Fruit fly (Drosophila melanogaster) whole organism, embryonic: ENCODE results near the gene CG6959.

ENCODE experiments used
- Adf1 ChIP-seq: fragments of 200-800 bp; sonication (Bioruptor generic); IDR thresholded peaks from 2 replicates; pipeline ENCODE4 v1.3.6; 2022; ENCODE audit warnings: missing biosample characterization, missing genetic modification characterization
- Bgb ChIP-seq: fragments of 200-800 bp; sonication (Bioruptor generic); IDR thresholded peaks from 2 replicates; pipeline ENCODE4 v1.3.6; 2022; ENCODE audit warnings: missing biosample characterization, missing genetic modification characterization; ENCODE audit not compliant: partially characterized antibody
- CG10321 ChIP-seq: fragments of 200-800 bp; sonication (Bioruptor generic); IDR thresholded peaks from 2 replicates; pipeline ENCODE4 v1.3.6; 2022; ENCODE audit warnings: missing biosample characterization, missing genetic modification characterization
- CG10565 ChIP-seq: fragments of 200-800 bp; sonication (Bioruptor generic); optimal IDR thresholded peaks from 3 replicates; lab custom pipeline; 2016; ENCODE audit warnings: missing biosample characterization, mild to moderate bottlenecking, missing genetic modification characterization
- CG11696 ChIP-seq: fragments of 200-800 bp; sonication (Bioruptor generic); IDR thresholded peaks from 2 replicates; pipeline ENCODE4 v1.3.6; 2022; ENCODE audit warnings: missing biosample characterization, missing genetic modification characterization
- CG13424 ChIP-seq: fragments of 200-800 bp; sonication (Bioruptor generic); optimal IDR thresholded peaks from 2 replicates; lab custom pipeline; 2019; ENCODE audit warnings: missing biosample characterization, mild to moderate bottlenecking, missing genetic modification characterization, moderate library complexity
- CG14441 ChIP-seq: fragments of 200-800 bp; sonication (Bioruptor generic); IDR thresholded peaks from 2 replicates; pipeline ENCODE4 v1.3.6; 2022; ENCODE audit warnings: missing biosample characterization, missing genetic modification characterization
- CG14860 ChIP-seq: fragments of 200-800 bp; sonication (Bioruptor generic); IDR thresholded peaks from 3 replicates; pipeline ENCODE4 v1.3.6; 2022; ENCODE audit warnings: missing biosample characterization, missing genetic modification characterization; ENCODE audit not compliant: partially characterized antibody
- CG17612 ChIP-seq: fragments of 200-800 bp; sonication (Bioruptor generic); IDR thresholded peaks from 2 replicates; pipeline ENCODE4 v1.3.6; 2022; ENCODE audit warnings: missing biosample characterization, missing genetic modification characterization
- CG18599 ChIP-seq: fragments of 200-800 bp; sonication (Bioruptor generic); optimal IDR thresholded peaks from 3 replicates; lab custom pipeline; 2017; ENCODE audit warnings: missing biosample characterization, missing genetic modification characterization, mild to moderate bottlenecking, moderate library complexity, missing genetic modification reagents
- CG18619 ChIP-seq: fragments of 200-800 bp; sonication (Bioruptor generic); optimal IDR thresholded peaks from 3 replicates; lab custom pipeline; 2017; ENCODE audit warnings: missing biosample characterization, mild to moderate bottlenecking, missing genetic modification characterization
- CG34376 ChIP-seq: fragments of 200-800 bp; sonication (Bioruptor generic); optimal IDR thresholded peaks from 2 replicates; lab custom pipeline; 2018; ENCODE audit warnings: missing biosample characterization, mild to moderate bottlenecking, missing genetic modification characterization
- CG4404 ChIP-seq: fragments of 200-800 bp; sonication (Bioruptor generic); IDR thresholded peaks from 2 replicates; pipeline ENCODE4 v1.3.6; 2022; ENCODE audit warnings: missing biosample characterization, missing genetic modification characterization
- CG4707 ChIP-seq: fragments of 200-800 bp; sonication (Bioruptor generic); optimal IDR thresholded peaks from 2 replicates; lab custom pipeline; 2018; ENCODE audit warnings: missing biosample characterization, mild to moderate bottlenecking, missing genetic modification characterization, moderate library complexity
- CG5953 ChIP-seq: fragments of 200-800 bp; sonication (Bioruptor generic); IDR thresholded peaks from 2 replicates; pipeline ENCODE4 v1.3.6; 2022; ENCODE audit warnings: missing biosample characterization, missing genetic modification characterization
- CG6654 ChIP-seq: fragments of 200-800 bp; sonication (Bioruptor generic); optimal IDR thresholded peaks from 2 replicates; lab custom pipeline; 2017; ENCODE audit warnings: missing biosample characterization, mild to moderate bottlenecking, missing genetic modification characterization
- CG7987 ChIP-seq: fragments of 200-800 bp; sonication (Bioruptor generic); optimal IDR thresholded peaks from 2 replicates; lab custom pipeline; 2018; ENCODE audit warnings: missing biosample characterization, mild to moderate bottlenecking, missing genetic modification characterization, moderate library complexity
- CG8089 ChIP-seq: fragments of 200-800 bp; sonication (Bioruptor generic); optimal IDR thresholded peaks from 3 replicates; lab custom pipeline; 2016; ENCODE audit warnings: missing biosample characterization, missing genetic modification characterization
- CG9932 ChIP-seq: fragments of 200-800 bp; sonication (Bioruptor generic); IDR thresholded peaks from 2 replicates; pipeline ENCODE4 v1.3.6; 2022; ENCODE audit warnings: missing biosample characterization, missing genetic modification characterization
- CoRest ChIP-seq: fragments of 200-800 bp; sonication (Bioruptor generic); optimal IDR thresholded peaks from 3 replicates; lab custom pipeline; 2018; ENCODE audit warnings: missing biosample characterization, mild to moderate bottlenecking, missing genetic modification characterization, moderate library complexity
- D ChIP-seq, 2 experiments: fragments of 200-800 bp in 1 of 2; fragments of >200 bp in 1 of 2; sonication (Bioruptor generic) in 1 of 2; optimal IDR thresholded peaks; 2 replicates in 1 of 2; 3 replicates in 1 of 2; lab custom pipeline; 2017; ENCODE audit warnings: mild to moderate bottlenecking in 1 of 2, missing biosample characterization in 1 of 2, missing genetic modification characterization in 1 of 2, missing genetic modification reagents in 1 of 2
- D19A ChIP-seq: fragments of 200-800 bp; optimal IDR thresholded peaks from 3 replicates; lab custom pipeline; 2019; ENCODE audit warnings: missing biosample characterization, mild to moderate bottlenecking, missing genetic modification characterization, moderate library complexity
- Deaf1 ChIP-seq: fragments of 200-800 bp; optimal IDR thresholded peaks from 3 replicates; lab custom pipeline; 2019; ENCODE audit warnings: missing biosample characterization, mild to moderate bottlenecking, missing genetic modification characterization, moderate library complexity
- Dll ChIP-seq: fragments of 200-800 bp; sonication (Bioruptor generic); IDR thresholded peaks from 4 replicates; pipeline ENCODE4 v1.3.6; 2022; ENCODE audit warnings: missing biosample characterization, missing genetic modification characterization; ENCODE audit not compliant: partially characterized antibody
- Ets65A ChIP-seq: fragments of 200-800 bp; sonication (Bioruptor generic); peaks from one replicate; lab custom pipeline; 2016; ENCODE audit warnings: missing biosample characterization, missing genetic modification characterization
- HLH54F ChIP-seq: fragments of 200-800 bp; sonication (Bioruptor generic); optimal IDR thresholded peaks from 3 replicates; lab custom pipeline; 2016; ENCODE audit warnings: missing biosample characterization, missing genetic modification characterization
- Ravus ChIP-seq: fragments of 200-800 bp; sonication (Bioruptor generic); IDR thresholded peaks from 2 replicates; pipeline ENCODE4 v1.3.6; 2022; ENCODE audit warnings: missing biosample characterization, missing genetic modification characterization
- Side ChIP-seq: fragments of 200-800 bp; sonication (Bioruptor generic); optimal IDR thresholded peaks from 2 replicates; lab custom pipeline; 2016; ENCODE audit warnings: missing biosample characterization, missing genetic modification characterization
- Sry-β ChIP-seq: fragments of 200-800 bp; sonication (Bioruptor generic); optimal IDR thresholded peaks from 2 replicates; lab custom pipeline; 2018; ENCODE audit warnings: missing biosample characterization, mild to moderate bottlenecking, missing genetic modification characterization, moderate library complexity
- Ssrp ChIP-seq: fragments of 200-800 bp; sonication (Bioruptor generic); optimal IDR thresholded peaks from 2 replicates; lab custom pipeline; 2018; ENCODE audit warnings: missing biosample characterization, mild to moderate bottlenecking, missing genetic modification characterization, moderate library complexity
- amos ChIP-seq: fragments of 200-800 bp; sonication (Bioruptor generic); IDR thresholded peaks from 2 replicates; pipeline ENCODE4 v1.3.6; 2022; ENCODE audit warnings: missing biosample characterization, missing genetic modification characterization; ENCODE audit not compliant: partially characterized antibody
- crp ChIP-seq, 2 experiments: fragments of 200-800 bp; sonication (Bioruptor generic); optimal IDR thresholded peaks; 2 replicates in 1 of 2; 3 replicates in 1 of 2; lab custom pipeline; 2017; ENCODE audit warnings: missing biosample characterization in 2 of 2, missing genetic modification characterization in 2 of 2, mild to moderate bottlenecking in 1 of 2, moderate library complexity in 1 of 2
- exex ChIP-seq: fragments of 200-800 bp; sonication (Bioruptor generic); optimal IDR thresholded peaks from 4 replicates; lab custom pipeline; 2018; ENCODE audit warnings: missing biosample characterization, mild to moderate bottlenecking, missing genetic modification characterization, moderate library complexity
- gcm2 ChIP-seq: fragments of 200-800 bp; sonication (Bioruptor generic); optimal IDR thresholded peaks from 2 replicates; lab custom pipeline; 2016; ENCODE audit warnings: missing biosample characterization, missing genetic modification characterization
- hbn ChIP-seq: fragments of 200-800 bp; sonication (Bioruptor generic); IDR thresholded peaks from 2 replicates; pipeline ENCODE4 v1.3.6; 2022; ENCODE audit warnings: missing biosample characterization, missing genetic modification characterization; ENCODE audit not compliant: partially characterized antibody
- hkb ChIP-seq, 2 experiments: fragments of 200-800 bp in 1 of 2; fragments of >200 bp in 1 of 2; sonication (Bioruptor generic) in 1 of 2; IDR thresholded peaks in 1 of 2; optimal IDR thresholded peaks in 1 of 2; 2 replicates each; pipeline versions ENCODE4 v1.3.6 to Lab custom; 2017 to 2022; ENCODE audit warnings: missing biosample characterization in 1 of 2, missing genetic modification characterization in 1 of 2
- lab ChIP-seq: fragments of 200-800 bp; sonication (Bioruptor generic); optimal IDR thresholded peaks from 3 replicates; lab custom pipeline; 2017; ENCODE audit warnings: missing biosample characterization, missing genetic modification characterization, mild to moderate bottlenecking, moderate library complexity, missing genetic modification reagents
- mld ChIP-seq: fragments of 200-800 bp; sonication (Bioruptor generic); IDR thresholded peaks from 3 replicates; pipeline ENCODE4 v1.3.6; 2022; ENCODE audit warnings: missing biosample characterization, missing genetic modification characterization; ENCODE audit not compliant: partially characterized antibody
- pan ChIP-seq, 4 experiments: fragments of >200 bp in 3 of 4; fragments of 200-800 bp in 1 of 4; sonication (Bioruptor generic) in 1 of 4; optimal IDR thresholded peaks in 3 of 4; IDR thresholded peaks in 1 of 4; 2 replicates each; pipeline versions ENCODE4 v1.3.6 to Lab custom; 2017 to 2022; ENCODE audit warnings: missing biosample characterization in 2 of 4, missing genetic modification characterization in 2 of 4, mixed read lengths in 1 of 4
- pfk ChIP-seq: fragments of 200-800 bp; sonication (Bioruptor generic); optimal IDR thresholded peaks from 2 replicates; lab custom pipeline; 2018; ENCODE audit warnings: missing biosample characterization, mild to moderate bottlenecking, missing genetic modification characterization, moderate library complexity
- ranshi ChIP-seq: fragments of 200-800 bp; sonication (Bioruptor generic); IDR thresholded peaks from 2 replicates; pipeline ENCODE4 v1.3.6; 2022; ENCODE audit warnings: missing biosample characterization, missing genetic modification characterization
- sd ChIP-seq: fragments of 200-800 bp; sonication (Bioruptor generic); optimal IDR thresholded peaks from 3 replicates; lab custom pipeline; 2018; ENCODE audit warnings: missing biosample characterization, mild to moderate bottlenecking, missing genetic modification characterization, moderate library complexity
- seq ChIP-seq: fragments of 200-800 bp; sonication (Bioruptor generic); IDR thresholded peaks from 2 replicates; pipeline ENCODE4 v1.3.6; 2022; ENCODE audit warnings: missing biosample characterization, missing genetic modification characterization
- slbo ChIP-seq: fragments of 200-800 bp; sonication (Bioruptor generic); IDR thresholded peaks from 2 replicates; pipeline ENCODE4 v1.3.6; 2022; ENCODE audit warnings: missing biosample characterization, missing genetic modification characterization
- sob ChIP-seq: fragments of 200-800 bp; sonication (Bioruptor generic); IDR thresholded peaks from 2 replicates; pipeline ENCODE4 v1.3.6; 2022; ENCODE audit warnings: missing biosample characterization, missing genetic modification characterization
- tna ChIP-seq: fragments of 200-800 bp; sonication (Bioruptor generic); IDR thresholded peaks from 2 replicates; pipeline ENCODE4 v1.3.6; 2022; ENCODE audit warnings: missing biosample characterization, missing genetic modification characterization; ENCODE audit not compliant: partially characterized antibody
- tup ChIP-seq: fragments of 200-800 bp; sonication (Bioruptor generic); optimal IDR thresholded peaks from 2 replicates; lab custom pipeline; 2016; ENCODE audit warnings: missing biosample characterization, mild to moderate bottlenecking, missing genetic modification characterization, moderate library complexity

The CG6959 gene

DNA sequence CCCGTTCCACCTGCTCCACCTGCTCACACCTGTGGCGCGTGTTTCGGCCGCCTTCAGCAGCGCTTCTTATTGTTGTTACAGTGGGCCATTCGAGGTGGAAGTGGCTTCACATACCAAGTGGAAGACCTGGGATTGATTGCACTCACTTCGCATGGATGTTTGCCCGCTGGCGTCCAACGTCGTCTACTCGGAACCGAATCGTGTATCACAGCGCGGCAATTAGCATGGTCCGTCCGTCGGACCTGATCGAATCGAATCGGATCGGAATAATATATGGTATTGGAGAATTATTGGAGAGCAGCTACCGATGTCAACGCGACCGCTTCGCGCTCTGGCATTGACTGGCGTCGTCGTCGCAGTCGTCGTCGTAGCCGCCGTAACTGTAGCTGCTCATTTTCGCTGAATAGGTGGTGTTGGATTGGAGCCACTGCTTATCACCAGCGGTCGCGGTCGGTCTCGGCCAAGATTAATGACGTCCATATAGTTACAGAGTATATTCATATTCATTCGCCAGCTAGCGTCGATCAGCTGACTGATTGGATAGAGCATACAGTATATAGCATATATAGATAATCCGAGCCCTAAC lies 56.3 kb downstream of the CG6959 start, which contains the start of gene ClC-a (continued):
- TF ChIP-seq slbo (GFP tag; lab: Robert Waterston, UW) (0 out of 2 replicates have a peak, but pooled peaks have one; percentile 3), Ravus (no peak), CG4404 (GFP tag; lab: Robert Waterston, UW) (no peak), CG8089 (no peak), gcm2 (GFP tag; lab: Kevin White, UChicago) (no peak), lab (GFP tag; lab: Kevin White, UChicago) (peak; percentile 54), D19A (tag; lab: Kevin White, UChicago) (peak; percentile 29), tup (no peak), pan (optimal IDR thresholded peaks at IDR 0.05; lab: Kevin White, UChicago) (no peak), pan (GFP tag; optimal IDR thresholded peaks at IDR 0.05 in 1 of 2, IDR thresholded peaks at IDR 0.05 in 1 of 2) (peak in 1 of 2 experiments; percentile 34), CG9932 (GFP tag; lab: Robert Waterston, UW) (no peak; the same call in 1 of the 2 replicates), Dll (GFP tag; lab: Robert Waterston, UW) (0 out of 4 replicates have a peak, but pooled peaks have one; percentile 36), CG34376 (peak; percentile 90), exex (tag; lab: Kevin White, UChicago) (peak; percentile 81), crp (GFP tag; optimal IDR thresholded peaks at IDR 0.05; lab: Kevin White, UChicago) (peak in 1 of 2 experiments; percentile 15), Ssrp (no peak), CG17612 (GFP tag; lab: Robert Waterston, UW) (no peak), Side (GFP tag; lab: Kevin White, UChicago) (no peak), Deaf1 (tag; lab: Kevin White, UChicago) (peak; percentile 87), CG14441 (no peak), Ets65A (peak; percentile 89), pfk (GFP tag; lab: Kevin White, UChicago) (no peak), CG13424 (no peak), CG7987 (GFP tag; lab: Kevin White, UChicago) (peak; percentile 93), Adf1 (GFP tag; lab: Robert Waterston, UW) (peak; percentile 89), HLH54F (GFP tag; lab: Kevin White, UChicago) (peak; percentile 3), Bgb (GFP tag; lab: Robert Waterston, UW) (no peak), CG18599 (GFP tag; lab: Kevin White, UChicago) (peak; percentile 8), sob (GFP tag; lab: Robert Waterston, UW) (peak; percentile 20; the same call in 1 of the 2 replicates), sd (tag; lab: Kevin White, UChicago) (peak; percentile 47), mld (no peak), CG11696 (no peak), seq (GFP tag; lab: Robert Waterston, UW) (peak; percentile 29; the same call in 1 of the 2 replicates), D (optimal IDR thresholded peaks at IDR 0.05; lab: Kevin White, UChicago) (no peak), D (GFP tag; optimal IDR thresholded peaks at IDR 0.05; lab: Kevin White, UChicago) (no peak), CG5953 (GFP tag; lab: Robert Waterston, UW) (no peak), CG14860 (GFP tag; lab: Robert Waterston, UW) (no peak), CG18619 (GFP tag; lab: Kevin White, UChicago) (no peak), tna (no peak), CoRest (tag; lab: Kevin White, UChicago) (no peak), ranshi (GFP tag; lab: Robert Waterston, UW) (no peak), amos (GFP tag; lab: Robert Waterston, UW) (peak; percentile 14; the same call in 1 of the 2 replicates), CG10565 (no peak), CG10321 (no peak), CG6654 (GFP tag; lab: Kevin White, UChicago) (no peak), hkb (optimal IDR thresholded peaks at IDR 0.05; lab: Kevin White, UChicago) (no peak), hkb (GFP tag; IDR thresholded peaks at IDR 0.05; lab: Robert Waterston, UW) (no peak), hbn (no peak), Sry-β (GFP tag; lab: Kevin White, UChicago) (no peak), CG4707 (GFP tag; lab: Kevin White, UChicago) (peak; percentile 7)
